Fruit fly (Drosophila melanogaster) whole organism, embryonic: ENCODE measurements around the gene CG15814.

Experiments
- CG10274 ChIP-seq: fragments of 200-800 bp; sonication (Bioruptor generic); optimal IDR thresholded peaks from 3 replicates; lab custom pipeline; 2017; ENCODE audit warnings: missing biosample characterization, mild to moderate bottlenecking, missing genetic modification characterization
- CG11560 ChIP-seq: fragments of 200-800 bp; sonication (Bioruptor generic); IDR thresholded peaks from 3 replicates; pipeline ENCODE4 v1.3.6; 2022; ENCODE audit warnings: missing biosample characterization, missing genetic modification characterization
- CG14860 ChIP-seq: fragments of 200-800 bp; sonication (Bioruptor generic); IDR thresholded peaks from 3 replicates; pipeline ENCODE4 v1.3.6; 2022; ENCODE audit warnings: missing biosample characterization, missing genetic modification characterization; ENCODE audit not compliant: partially characterized antibody
- CG15514 ChIP-seq: fragments of 200-800 bp; sonication (Bioruptor generic); optimal IDR thresholded peaks from 3 replicates; lab custom pipeline; 2017; ENCODE audit warnings: missing biosample characterization, missing genetic modification characterization, mild to moderate bottlenecking, moderate library complexity, missing genetic modification reagents
- CG15696 ChIP-seq: fragments of 200-800 bp; sonication (Bioruptor generic); optimal IDR thresholded peaks from 2 replicates; lab custom pipeline; 2019; ENCODE audit warnings: missing biosample characterization, mild to moderate bottlenecking, missing genetic modification characterization, moderate library complexity
- CG1603 ChIP-seq: fragments of 200-800 bp; sonication (Bioruptor generic); optimal IDR thresholded peaks from 2 replicates; lab custom pipeline; 2019; ENCODE audit warnings: missing biosample characterization, mild to moderate bottlenecking, missing genetic modification characterization, moderate library complexity
- CG17829 ChIP-seq: fragments of 200-800 bp; optimal IDR thresholded peaks from 2 replicates; lab custom pipeline; 2019; ENCODE audit warnings: missing biosample characterization, mild to moderate bottlenecking, missing genetic modification characterization, moderate library complexity
- CG1832 ChIP-seq: fragments of 200-800 bp; sonication (Bioruptor generic); optimal IDR thresholded peaks from 2 replicates; lab custom pipeline; 2017; ENCODE audit warnings: missing biosample characterization, mild to moderate bottlenecking, missing genetic modification characterization, inconsistent platforms
- CG2116 ChIP-seq: fragments of 200-800 bp; sonication (Bioruptor generic); optimal IDR thresholded peaks from 3 replicates; lab custom pipeline; 2018; ENCODE audit warnings: missing biosample characterization, mild to moderate bottlenecking, missing genetic modification characterization
- CG2120 ChIP-seq: fragments of 200-800 bp; sonication (Bioruptor generic); optimal IDR thresholded peaks from 3 replicates; lab custom pipeline; 2016; ENCODE audit warnings: missing biosample characterization, missing genetic modification characterization
- CG2129 ChIP-seq: fragments of 200-800 bp; sonication (Bioruptor generic); IDR thresholded peaks from 2 replicates; pipeline ENCODE4 v1.3.6; 2022; ENCODE audit warnings: missing biosample characterization, missing genetic modification characterization; ENCODE audit not compliant: partially characterized antibody
- CG2889 ChIP-seq: fragments of 200-800 bp; sonication (Bioruptor generic); IDR thresholded peaks from 3 replicates; pipeline ENCODE4 v1.3.6; 2022; ENCODE audit warnings: missing biosample characterization, missing genetic modification characterization
- CG32767 ChIP-seq: fragments of 200-800 bp; sonication (Bioruptor generic); IDR thresholded peaks from 2 replicates; pipeline ENCODE4 v1.3.6; 2022; ENCODE audit warnings: missing biosample characterization, missing genetic modification characterization
- CG3407 ChIP-seq: fragments of 200-800 bp; sonication (Bioruptor generic); optimal IDR thresholded peaks from 2 replicates; lab custom pipeline; 2018; ENCODE audit warnings: missing biosample characterization, mild to moderate bottlenecking, missing genetic modification characterization
- CG4404 ChIP-seq: fragments of 200-800 bp; sonication (Bioruptor generic); IDR thresholded peaks from 2 replicates; pipeline ENCODE4 v1.3.6; 2022; ENCODE audit warnings: missing biosample characterization, missing genetic modification characterization
- CG5180 ChIP-seq: fragments of 200-800 bp; sonication (Bioruptor generic); optimal IDR thresholded peaks from 3 replicates; lab custom pipeline; 2017; ENCODE audit warnings: missing biosample characterization, missing genetic modification characterization, mild to moderate bottlenecking, moderate library complexity, missing genetic modification reagents
- CG6254 ChIP-seq: fragments of 200-800 bp; sonication (Bioruptor generic); optimal IDR thresholded peaks from 3 replicates; lab custom pipeline; 2017; ENCODE audit warnings: mild to moderate bottlenecking, missing biosample characterization, missing genetic modification reagents, missing genetic modification characterization
- CG6683 ChIP-seq: fragments of 200-800 bp; sonication (Bioruptor generic); optimal IDR thresholded peaks from 2 replicates; lab custom pipeline; 2017; ENCODE audit warnings: missing biosample characterization, mild to moderate bottlenecking, missing genetic modification characterization, missing genetic modification reagents
- Doc3 ChIP-seq: fragments of 200-800 bp; sonication (Bioruptor generic); IDR thresholded peaks from 3 replicates; pipeline ENCODE4 v1.3.6; 2022; ENCODE audit warnings: missing biosample characterization, missing genetic modification characterization; ENCODE audit not compliant: partially characterized antibody
- Dp ChIP-seq: fragments of 200-800 bp; sonication (Bioruptor generic); optimal IDR thresholded peaks from 2 replicates; lab custom pipeline; 2018; ENCODE audit warnings: missing biosample characterization, mild to moderate bottlenecking, missing genetic modification characterization, moderate library complexity
- H2.0 ChIP-seq: fragments of 200-800 bp; sonication (Bioruptor generic); IDR thresholded peaks from 2 replicates; pipeline ENCODE4 v1.3.6; 2022; ENCODE audit warnings: missing biosample characterization, missing genetic modification characterization
- HHEX ChIP-seq: fragments of 200-800 bp; sonication (Bioruptor generic); optimal IDR thresholded peaks from 3 replicates; lab custom pipeline; 2017; ENCODE audit warnings: missing biosample characterization, mild to moderate bottlenecking, missing genetic modification characterization, missing genetic modification reagents
- Hey ChIP-seq: fragments of 200-800 bp; sonication (Bioruptor generic); optimal IDR thresholded peaks from 3 replicates; lab custom pipeline; 2018; ENCODE audit warnings: missing biosample characterization, mild to moderate bottlenecking, missing genetic modification characterization
- HmgZ ChIP-seq: fragments of 200-800 bp; sonication (Bioruptor generic); optimal IDR thresholded peaks from 2 replicates; lab custom pipeline; 2018; ENCODE audit warnings: missing biosample characterization, mild to moderate bottlenecking, missing genetic modification characterization
- Jarid2 ChIP-seq: fragments of 200-800 bp; sonication (Bioruptor generic); optimal IDR thresholded peaks from 3 replicates; lab custom pipeline; 2017; ENCODE audit warnings: mild to moderate bottlenecking, missing biosample characterization, missing genetic modification reagents, missing genetic modification characterization
- Mes4 ChIP-seq: fragments of 200-800 bp; sonication (Bioruptor generic); optimal IDR thresholded peaks from 2 replicates; lab custom pipeline; 2016; ENCODE audit warnings: missing biosample characterization, missing genetic modification characterization
- Neu2 ChIP-seq: fragments of 200-800 bp; sonication (Bioruptor generic); optimal IDR thresholded peaks from 3 replicates; lab custom pipeline; 2016; ENCODE audit warnings: missing biosample characterization, missing genetic modification characterization, borderline replicate concordance
- Sry-β ChIP-seq: fragments of 200-800 bp; sonication (Bioruptor generic); optimal IDR thresholded peaks from 2 replicates; lab custom pipeline; 2018; ENCODE audit warnings: missing biosample characterization, mild to moderate bottlenecking, missing genetic modification characterization, moderate library complexity
- Stat92E ChIP-seq, 3 experiments: fragments of >200 bp in 2 of 3; fragments of 200-800 bp in 1 of 3; sonication (Bioruptor generic) in 1 of 3; optimal IDR thresholded peaks; 2 replicates each; lab custom pipeline; 2017 to 2019; ENCODE audit warnings: missing biosample characterization in 3 of 3, missing genetic modification characterization in 3 of 3, mild to moderate bottlenecking in 1 of 3, moderate library complexity in 1 of 3
- az2 ChIP-seq: fragments of 200-800 bp; sonication (Bioruptor generic); optimal IDR thresholded peaks from 3 replicates; lab custom pipeline; 2016; ENCODE audit warnings: missing biosample characterization, missing genetic modification characterization
- chif ChIP-seq, 2 experiments: fragments of 200-800 bp; sonication (Bioruptor generic); optimal IDR thresholded peaks; 3 replicates each; lab custom pipeline; 2016; ENCODE audit warnings: missing biosample characterization in 2 of 2, missing genetic modification characterization in 2 of 2
- chinmo ChIP-seq: fragments of 200-800 bp; sonication (Bioruptor generic); IDR thresholded peaks from 4 replicates; pipeline ENCODE4 v1.3.6; 2022; ENCODE audit warnings: missing biosample characterization, missing genetic modification characterization; ENCODE audit not compliant: partially characterized antibody
- chm ChIP-seq: fragments of 200-800 bp; sonication (Bioruptor generic); IDR thresholded peaks from 2 replicates; pipeline ENCODE4 v1.3.6; 2022; ENCODE audit warnings: missing biosample characterization, missing genetic modification characterization
- chn ChIP-seq: fragments of 200-800 bp; sonication (Bioruptor generic); optimal IDR thresholded peaks from 2 replicates; lab custom pipeline; 2016; ENCODE audit warnings: missing biosample characterization, missing genetic modification characterization
- ci ChIP-seq: fragments of 200-800 bp; sonication (Bioruptor generic); IDR thresholded peaks from 3 replicates; pipeline ENCODE4 v1.3.6; 2022; ENCODE audit warnings: missing biosample characterization, missing genetic modification characterization
- esg ChIP-seq: fragments of 200-800 bp; sonication (Bioruptor generic); conservative IDR thresholded peaks from 2 replicates; pipeline ENCODE4 v1.3.6; 2022; ENCODE audit warnings: missing biosample characterization, missing genetic modification characterization
- grau ChIP-seq: fragments of 200-800 bp; optimal IDR thresholded peaks from 3 replicates; lab custom pipeline; 2019; ENCODE audit warnings: missing biosample characterization, mild to moderate bottlenecking, missing genetic modification characterization, moderate library complexity
- inv ChIP-seq: fragments of 200-800 bp; sonication (Bioruptor generic); IDR thresholded peaks from 2 replicates; pipeline ENCODE4 v1.3.6; 2022; ENCODE audit warnings: missing biosample characterization, missing genetic modification characterization; ENCODE audit not compliant: partially characterized antibody
- knrl ChIP-seq: fragments of 200-800 bp; sonication (Bioruptor generic); IDR thresholded peaks from 3 replicates; pipeline ENCODE4 v1.3.6; 2022; ENCODE audit warnings: missing biosample characterization, missing genetic modification characterization; ENCODE audit not compliant: partially characterized antibody
- mld ChIP-seq: fragments of 200-800 bp; sonication (Bioruptor generic); IDR thresholded peaks from 3 replicates; pipeline ENCODE4 v1.3.6; 2022; ENCODE audit warnings: missing biosample characterization, missing genetic modification characterization; ENCODE audit not compliant: partially characterized antibody
- nerfin-1 ChIP-seq: fragments of 200-800 bp; sonication (Bioruptor generic); optimal IDR thresholded peaks from 3 replicates; lab custom pipeline; 2019; ENCODE audit warnings: missing biosample characterization, mild to moderate bottlenecking, missing genetic modification characterization, moderate library complexity
- onecut ChIP-seq: fragments of 200-800 bp; sonication (Bioruptor generic); IDR thresholded peaks from 2 replicates; pipeline ENCODE4 v1.3.6; 2022; ENCODE audit warnings: missing biosample characterization, missing genetic modification characterization
- pan ChIP-seq, 4 experiments: fragments of >200 bp in 3 of 4; fragments of 200-800 bp in 1 of 4; sonication (Bioruptor generic) in 1 of 4; optimal IDR thresholded peaks in 3 of 4; IDR thresholded peaks in 1 of 4; 2 replicates each; pipeline versions ENCODE4 v1.3.6 to Lab custom; 2017 to 2022; ENCODE audit warnings: missing biosample characterization in 2 of 4, missing genetic modification characterization in 2 of 4, mixed read lengths in 1 of 4
- prd ChIP-seq, 3 experiments: fragments of >200 bp in 2 of 3; fragments of 200-800 bp in 1 of 3; sonication (Bioruptor generic) in 1 of 3; optimal IDR thresholded peaks in 2 of 3; IDR thresholded peaks in 1 of 3; 2 replicates in 2 of 3; 3 replicates in 1 of 3; pipeline versions ENCODE4 v1.3.6 to Lab custom; 2017 to 2022; ENCODE audit warnings: missing biosample characterization in 1 of 3, missing genetic modification characterization in 1 of 3
- pzg ChIP-seq: fragments of 200-800 bp; sonication (Bioruptor generic); optimal IDR thresholded peaks from 3 replicates; lab custom pipeline; 2018; ENCODE audit warnings: missing biosample characterization, mild to moderate bottlenecking, missing genetic modification characterization, moderate library complexity
- salm ChIP-seq: fragments of 200-800 bp; sonication (Bioruptor generic); optimal IDR thresholded peaks from 2 replicates; lab custom pipeline; 2018; ENCODE audit warnings: missing biosample characterization, mild to moderate bottlenecking, missing genetic modification characterization
- sim ChIP-seq: fragments of 200-800 bp; sonication (Bioruptor generic); IDR thresholded peaks from 2 replicates; pipeline ENCODE4 v1.3.6; 2022; ENCODE audit warnings: missing biosample characterization, missing genetic modification characterization
- toy ChIP-seq: fragments of 200-800 bp; sonication (Bioruptor generic); IDR thresholded peaks from 2 replicates; pipeline ENCODE4 v1.3.6; 2022; ENCODE audit warnings: missing biosample characterization, missing genetic modification characterization

The CG15814 gene

DNA sequence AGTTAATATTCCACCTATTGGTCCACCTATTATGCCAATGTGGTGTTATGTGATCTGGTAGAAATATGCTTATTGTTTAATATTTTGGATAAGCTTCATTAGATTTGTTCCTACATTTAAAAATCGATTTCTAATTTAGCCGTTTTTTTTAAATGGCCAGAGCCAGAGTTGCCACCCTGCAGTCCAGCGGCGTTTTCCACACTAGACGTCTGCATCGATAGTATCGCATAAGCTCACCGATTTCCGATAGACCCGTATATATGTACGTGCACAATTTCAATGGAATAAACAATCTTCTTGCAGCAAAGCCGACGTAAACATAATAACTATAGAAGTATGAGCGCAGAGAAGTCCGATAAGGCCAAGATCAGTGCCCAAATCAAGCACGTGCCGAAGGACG is 8.2 kb downstream of the CG15814 start, which contains the start of gene Taf9 (continued):
- TF ChIP-seq CG3407 (GFP tag; lab: Kevin White, UChicago): no peak
- TF ChIP-seq salm: no peak
- TF ChIP-seq CG32767 (GFP tag; lab: Robert Waterston, UW): no peak
- TF ChIP-seq CG2889: no peak
- TF ChIP-seq grau (tag; lab: Kevin White, UChicago): no peak
- TF ChIP-seq nerfin-1 (tag; lab: Kevin White, UChicago): no peak
- no peak for TF ChIP-seq CG5180 (GFP tag; lab: Kevin White, UChicago)
- no peak for TF ChIP-seq CG15696 (tag; lab: Kevin White, UChicago)
- no peak for TF ChIP-seq Neu2 (GFP tag; lab: Kevin White, UChicago)
- TF ChIP-seq CG6683 (GFP tag; lab: Kevin White, UChicago): no peak
- no peak for TF ChIP-seq prd (optimal IDR thresholded peaks at IDR 0.05; lab: Kevin White, UChicago)
- TF ChIP-seq prd (GFP tag; IDR thresholded peaks at IDR 0.05; lab: Robert Waterston, UW): no peak
- TF ChIP-seq Mes4: no peak
- TF ChIP-seq Sry-β (GFP tag; lab: Kevin White, UChicago): no peak
- TF ChIP-seq sim: no peak
- TF ChIP-seq onecut: peak; percentile 93
- peak; percentile 31 for TF ChIP-seq CG15514 (GFP tag; lab: Kevin White, UChicago)
- no peak for TF ChIP-seq chn (GFP tag; lab: Kevin White, UChicago)
- TF ChIP-seq pzg: peak; percentile 81
- TF ChIP-seq CG1603 (tag; lab: Kevin White, UChicago): peak; percentile 56
- no peak for TF ChIP-seq Hey (tag; lab: Kevin White, UChicago)
- peak; percentile 67 for TF ChIP-seq CG14860
- no peak for TF ChIP-seq CG17829
- peak; percentile 76 for TF ChIP-seq CG2129 (GFP tag; lab: Robert Waterston, UW)
- TF ChIP-seq esg (GFP tag; lab: Robert Waterston, UW): no peak
- TF ChIP-seq toy (GFP tag; lab: Robert Waterston, UW): no peak
- TF ChIP-seq inv (GFP tag; lab: Robert Waterston, UW): peak; percentile 75
- TF ChIP-seq H2.0 (GFP tag; lab: Robert Waterston, UW): no peak
- TF ChIP-seq az2 (GFP tag; lab: Kevin White, UChicago): no peak
- peak; percentile 16 for TF ChIP-seq HmgZ (tag; lab: Kevin White, UChicago)
- peak; percentile 12 for TF ChIP-seq CG2120 (GFP tag; lab: Kevin White, UChicago)
- no peak for TF ChIP-seq Jarid2 (GFP tag; lab: Kevin White, UChicago)
- TF ChIP-seq CG10274 (GFP tag; lab: Kevin White, UChicago): no peak
- TF ChIP-seq CG11560: no peak
- TF ChIP-seq CG2116 (GFP tag; lab: Kevin White, UChicago): peak; percentile 42
- TF ChIP-seq pan (optimal IDR thresholded peaks at IDR 0.05; lab: Kevin White, UChicago): no peak
- no peak for TF ChIP-seq pan (GFP tag; optimal IDR thresholded peaks at IDR 0.05 in 1 of 2, IDR thresholded peaks at IDR 0.05 in 1 of 2)
- TF ChIP-seq chif (GFP tag; optimal IDR thresholded peaks at IDR 0.05; lab: Kevin White, UChicago): no peak
- peak; percentile 94 for TF ChIP-seq chinmo (GFP tag; lab: Robert Waterston, UW)
- no peak for TF ChIP-seq ci (GFP tag; lab: Robert Waterston, UW)
- peak; percentile 68 for TF ChIP-seq Dp (GFP tag; lab: Kevin White, UChicago)
- no peak for TF ChIP-seq chm (GFP tag; lab: Robert Waterston, UW)
- peak in 1 of 3 experiments; percentile 0 for TF ChIP-seq Stat92E (GFP tag; optimal IDR thresholded peaks at IDR 0.05; lab: Kevin White, UChicago)
- TF ChIP-seq CG4404 (GFP tag; lab: Robert Waterston, UW): no peak
- no peak for TF ChIP-seq CG6254 (GFP tag; lab: Kevin White, UChicago)
- peak; percentile 60; the same call in 2 of the 3 replicates for TF ChIP-seq mld
- peak; percentile 69 for TF ChIP-seq Doc3
- peak; percentile 81 for TF ChIP-seq knrl (GFP tag; lab: Robert Waterston, UW)
- no peak for TF ChIP-seq HHEX (GFP tag; lab: Kevin White, UChicago)
- TF ChIP-seq CG1832 (GFP tag; lab: Kevin White, UChicago): no peak
